Worm (Caenorhabditis elegans): ENCODE measurements around the gene C14F11.4.

The C14F11.4 gene

DNA sequence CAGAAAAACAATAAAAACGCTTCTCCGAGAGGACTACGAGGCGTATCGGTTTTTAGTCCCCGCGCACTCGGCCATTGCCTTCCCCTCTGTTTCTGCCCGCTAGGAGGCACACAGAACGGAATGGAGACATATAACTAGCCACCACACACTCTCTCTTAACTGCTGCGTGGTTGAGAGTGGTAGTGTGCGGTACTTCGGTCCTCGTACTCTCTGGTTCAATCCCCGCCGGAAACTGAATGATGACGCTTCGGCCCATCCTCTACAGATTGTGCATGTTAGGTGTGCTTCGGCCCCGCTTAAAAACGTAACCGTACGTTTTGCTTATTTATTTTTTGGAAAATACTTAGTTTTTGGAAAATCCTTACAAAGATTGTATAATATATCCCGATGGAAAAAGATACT, 25.2 kb downstream of the C14F11.4 start, which contains the start of gene T13C5.6 (continued):
- peak; percentile 71 to 94 for TF ChIP-seq daf-16 (GFP tag; optimal IDR thresholded peaks at IDR 0.05)
- TF ChIP-seq daf-16 (tag; optimal IDR thresholded peaks at IDR 0.05) = peak; percentile 81
- peak; percentile 64 for TF ChIP-seq dpl-1 (GFP tag; optimal IDR thresholded peaks at IDR 0.05)
- no peak for TF ChIP-seq snpc-4 (tag; optimal IDR thresholded peaks at IDR 0.05)
- TF ChIP-seq F44E2.7 (GFP tag; IDR thresholded peaks at IDR 0.05) = peak; percentile 84; the same call in 1 of the 2 replicates
- TF ChIP-seq php-3 (GFP tag; IDR thresholded peaks at IDR 0.05) = peak; percentile 81
- peak; percentile 59 to 93 for TF ChIP-seq hif-1 (tag; optimal IDR thresholded peaks at IDR 0.05)
- TF ChIP-seq ceh-62 (tag; optimal IDR thresholded peaks at IDR 0.05) = no peak
- peak; percentile 91 for TF ChIP-seq F37D6.2 (tag; optimal IDR thresholded peaks at IDR 0.05)
- no peak for TF ChIP-seq daf-12 (tag; optimal IDR thresholded peaks at IDR 0.05)
- TF ChIP-seq T20F7.1 (GFP tag; optimal IDR thresholded peaks at IDR 0.05) = peak; percentile 75
- TF ChIP-seq nhr-42 (GFP tag; IDR thresholded peaks at IDR 0.05) = peak; percentile 90
- TF ChIP-seq nhr-237 (tag; optimal IDR thresholded peaks at IDR 0.05) = no peak
- TF ChIP-seq fkh-10 (GFP tag; optimal IDR thresholded peaks at IDR 0.05) = peak; percentile 92
- peak; percentile 83 for TF ChIP-seq Y5F2A.4 (GFP tag; optimal IDR thresholded peaks at IDR 0.05)
- no peak for TF ChIP-seq ceh-28 (tag; optimal IDR thresholded peaks at IDR 0.05)
- peak; percentile 77 for TF ChIP-seq gei-8 (GFP tag; optimal IDR thresholded peaks at IDR 0.05)
- TF ChIP-seq jun-1 (tag; optimal IDR thresholded peaks at IDR 0.05) = peak; percentile 80
- peak; percentile 79; the same call in 1 of the 2 replicates for TF ChIP-seq ceh-44 (GFP tag; IDR thresholded peaks at IDR 0.05)
- peak; percentile 67; the same call in 1 of the 2 replicates for TF ChIP-seq nhr-41 (GFP tag; IDR thresholded peaks at IDR 0.05)
- TF ChIP-seq F49E8.2 (tag; optimal IDR thresholded peaks at IDR 0.05; ENCODE audit: borderline replicate concordance) = peak; percentile 60
- peak; percentile 81 for TF ChIP-seq duxl-1 (tag; optimal IDR thresholded peaks at IDR 0.05; ENCODE audit: poor library complexity)
- peak; percentile 100 for TF ChIP-seq aha-1 (tag)
- peak; percentile 68; the same call in 1 of the 2 replicates for TF ChIP-seq D1046.2 (GFP tag; IDR thresholded peaks at IDR 0.05)
- TF ChIP-seq lin-13 (GFP tag; optimal IDR thresholded peaks at IDR 0.05) = peak; percentile 92
- peak; percentile 92 for TF ChIP-seq nhr-102 (tag; optimal IDR thresholded peaks at IDR 0.05)
- TF ChIP-seq zfp-3 (GFP tag; conservative IDR thresholded peaks at IDR 0.05) = peak; percentile 85
- no peak for TF ChIP-seq lin-15B (tag; optimal IDR thresholded peaks at IDR 0.05)
- TF ChIP-seq skn-1 (tag; optimal IDR thresholded peaks at IDR 0.05) = no peak
- no peak for TF ChIP-seq nhr-76 (tag; optimal IDR thresholded peaks at IDR 0.05)
- peak; percentile 73 for TF ChIP-seq set-16 (GFP tag; IDR thresholded peaks at IDR 0.05)
- peak; percentile 46 to 85 for TF ChIP-seq lsy-2 (tag; optimal IDR thresholded peaks at IDR 0.05)
- TF ChIP-seq rbr-2 (tag; optimal IDR thresholded peaks at IDR 0.05) = peak; percentile 94
- TF ChIP-seq unc-130 (GFP tag; optimal IDR thresholded peaks at IDR 0.05) = peak; percentile 77
- TF ChIP-seq saeg-2 (GFP tag; IDR thresholded peaks at IDR 0.05) = peak; percentile 91
- peak; percentile 95 for TF ChIP-seq mep-1 (tag; optimal IDR thresholded peaks at IDR 0.05)
- peak; percentile 74 for TF ChIP-seq ceh-32 (tag; optimal IDR thresholded peaks at IDR 0.05; ENCODE audit: poor library complexity)
- TF ChIP-seq snpc-1.2 (GFP tag; IDR thresholded peaks at IDR 0.05) = peak; percentile 63
- peak; percentile 62; the same call in 1 of the 2 replicates for TF ChIP-seq zip-11 (GFP tag; IDR thresholded peaks at IDR 0.05)
- TF ChIP-seq nhr-10 (tag; optimal IDR thresholded peaks at IDR 0.05) = peak; percentile 41
- TF ChIP-seq ctbp-1 (GFP tag; IDR thresholded peaks at IDR 0.05) = peak; percentile 95
- peak; percentile 86 for TF ChIP-seq arid-1 (GFP tag; conservative IDR thresholded peaks at IDR 0.05)
- TF ChIP-seq unc-39 (tag; optimal IDR thresholded peaks at IDR 0.05) = no peak
- peak; percentile 89 for TF ChIP-seq mxl-3 (GFP tag; optimal IDR thresholded peaks at IDR 0.05)
- TF ChIP-seq nhr-11 (tag; optimal IDR thresholded peaks at IDR 0.05) = peak; percentile 88
- peak; percentile 6 for TF ChIP-seq ceh-82 (tag; optimal IDR thresholded peaks at IDR 0.05)
- TF ChIP-seq dve-1 (tag; optimal IDR thresholded peaks at IDR 0.05; ENCODE audit: insufficient read depth) = peak; percentile 92
- peak; percentile 73 for TF ChIP-seq daf-19 (GFP tag; conservative IDR thresholded peaks at IDR 0.05)
- peak in 1 of 2 experiments; percentile 12 for TF ChIP-seq unc-62 (GFP tag; optimal IDR thresholded peaks at IDR 0.05 in 1 of 2)
- no peak for TF ChIP-seq unc-62 (tag; optimal IDR thresholded peaks at IDR 0.05)
- peak; percentile 95 for TF ChIP-seq lin-1 (GFP tag; IDR thresholded peaks at IDR 0.05)
- peak; percentile 98 for TF ChIP-seq egl-43 (GFP tag; IDR thresholded peaks at IDR 0.05)
